Worm (Caenorhabditis elegans): Measurements from ENCODE around the gene C49C3.4.

The C49C3.4 gene

DNA sequence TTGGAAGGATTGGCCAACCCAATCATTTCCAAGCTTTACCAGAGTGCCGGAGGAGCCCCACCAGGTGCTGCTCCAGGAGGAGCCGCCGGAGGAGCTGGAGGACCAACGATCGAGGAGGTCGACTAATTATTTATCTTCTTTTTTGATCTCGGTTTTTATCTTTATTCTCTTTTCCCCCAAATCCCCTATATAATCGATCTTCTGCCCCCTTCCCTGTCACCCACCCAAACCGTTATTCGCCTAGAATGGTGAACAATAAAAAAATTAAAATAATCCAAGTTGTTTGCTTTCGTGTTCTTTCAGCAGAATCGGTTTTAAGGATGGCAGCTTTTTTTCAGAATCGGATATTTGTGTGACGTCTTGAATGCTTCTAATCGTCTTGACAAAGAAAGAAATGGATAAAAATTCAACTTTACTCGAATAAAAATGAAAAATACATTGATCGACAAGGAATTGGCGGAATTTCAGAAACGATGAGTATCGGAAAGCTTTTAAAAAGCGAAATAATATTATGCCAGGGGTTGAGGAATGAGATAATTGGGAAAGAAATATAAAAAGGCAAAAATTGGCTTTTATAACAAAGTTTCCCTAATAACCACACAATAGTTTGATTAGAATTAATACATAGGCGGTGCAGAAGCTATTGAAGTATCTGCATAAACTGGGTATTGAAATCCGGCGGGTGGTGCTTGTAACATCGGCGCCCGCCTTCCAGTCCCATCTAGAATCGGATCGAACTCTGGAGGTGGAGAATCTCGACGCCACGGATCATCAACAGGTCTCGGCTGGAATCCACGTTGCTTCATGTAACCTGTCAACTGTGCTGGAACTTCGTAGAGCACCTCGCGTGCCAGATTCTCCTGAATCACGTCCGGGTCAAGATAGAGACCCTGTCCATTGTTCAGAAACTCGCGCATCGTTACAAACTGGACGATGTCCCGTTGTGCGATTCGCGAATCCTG lies 39.3 kb upstream of the C49C3.4 start:
- TF ChIP-seq nhr-6 (tag; optimal IDR thresholded peaks at IDR 0.05) (peak; percentile 64), lin-11 (tag; optimal IDR thresholded peaks at IDR 0.05) (no peak), mbf-1 (tag; optimal IDR thresholded peaks at IDR 0.05) (peak; percentile 24), F13H6.1 (tag; optimal IDR thresholded peaks at IDR 0.05) (peak; percentile 29), nhr-237 (tag; optimal IDR thresholded peaks at IDR 0.05) (no peak), alr-1 (tag; optimal IDR thresholded peaks at IDR 0.05) (no peak), aly-2 (tag; optimal IDR thresholded peaks at IDR 0.05) (no peak), fos-1 (tag; optimal IDR thresholded peaks at IDR 0.05) (peak; percentile 31), unc-55 (GFP tag; optimal IDR thresholded peaks at IDR 0.05) (no peak), sem-4 (tag; optimal IDR thresholded peaks at IDR 0.05) (peak; percentile 66), unc-62 (GFP tag; optimal IDR thresholded peaks at IDR 0.05) (peak; percentile 17), unc-39 (tag; optimal IDR thresholded peaks at IDR 0.05) (no peak), ceh-16 (tag; optimal IDR thresholded peaks at IDR 0.05) (no peak), Y55F3AM.14 (GFP tag; optimal IDR thresholded peaks at IDR 0.05) (peak; percentile 71), nhr-10 (tag; optimal IDR thresholded peaks at IDR 0.05) (no peak), elt-1 (tag; optimal IDR thresholded peaks at IDR 0.05) (no peak), nhr-129 (tag; optimal IDR thresholded peaks at IDR 0.05) (peak; percentile 69), lin-13 (GFP tag; optimal IDR thresholded peaks at IDR 0.05) (peak; percentile 82), peb-1 (tag; optimal IDR thresholded peaks at IDR 0.05) (no peak), lsy-2 (tag; optimal IDR thresholded peaks at IDR 0.05) (peak; percentile 14 to 87), R02D3.7 (tag; optimal IDR thresholded peaks at IDR 0.05) (no peak), ceh-82 (tag; optimal IDR thresholded peaks at IDR 0.05) (no peak), ztf-11 (tag; optimal IDR thresholded peaks at IDR 0.05) (no peak), ZK546.5 (tag; optimal IDR thresholded peaks at IDR 0.05) (no peak), nhr-77 (tag; optimal IDR thresholded peaks at IDR 0.05) (no peak), nhr-25 (tag; optimal IDR thresholded peaks at IDR 0.05) (peak; percentile 26), ztf-1 (GFP tag; conservative IDR thresholded peaks at IDR 0.05) (peak; percentile 90; the same call in 1 of the 2 replicates), dmd-4 (tag; optimal IDR thresholded peaks at IDR 0.05) (no peak), mdl-1 (tag; optimal IDR thresholded peaks at IDR 0.05) (no peak), sma-9 (GFP tag; optimal IDR thresholded peaks at IDR 0.05) (peak; percentile 52), sma-9 (tag; optimal IDR thresholded peaks at IDR 0.05) (no peak), egl-27 (tag; optimal IDR thresholded peaks at IDR 0.05) (no peak), nhr-21 (tag; optimal IDR thresholded peaks at IDR 0.05) (no peak), zag-1 (tag; optimal IDR thresholded peaks at IDR 0.05) (no peak), sma-3 (GFP tag; optimal IDR thresholded peaks at IDR 0.05) (peak; percentile 30), gmeb-1 (tag; optimal IDR thresholded peaks at IDR 0.05) (peak; percentile 74), crh-2 (tag; optimal IDR thresholded peaks at IDR 0.05) (peak; percentile 93), mab-5 (tag; optimal IDR thresholded peaks at IDR 0.05) (no peak), elt-3 (tag; optimal IDR thresholded peaks at IDR 0.05) (no peak), lin-39 (tag; optimal IDR thresholded peaks at IDR 0.05) (no peak), nhr-11 (tag; optimal IDR thresholded peaks at IDR 0.05) (peak; percentile 71), ama-1 (optimal IDR thresholded peaks at IDR 0.05) (peak; percentile 99), ztf-4 (tag; optimal IDR thresholded peaks at IDR 0.05) (peak; percentile 95), nhr-23 (tag; optimal IDR thresholded peaks at IDR 0.05) (no peak), skn-1 (tag; optimal IDR thresholded peaks at IDR 0.05) (peak; percentile 74), C34F6.9 (tag; optimal IDR thresholded peaks at IDR 0.05) (peak; percentile 77), nhr-12 (tag; optimal IDR thresholded peaks at IDR 0.05) (no peak), blmp-1 (tag; optimal IDR thresholded peaks at IDR 0.05; ENCODE audit: insufficient read depth) (no peak), snpc-4 (tag; optimal IDR thresholded peaks at IDR 0.05) (peak; percentile 38)
